Worm (Caenorhabditis elegans): ENCODE results near the gene stg-2.

Gene stg-2

ce11 chrX:8643817-8644216 lies at the start of gene stg-2:
Gene stg-2, minus strand, starts transcription at chrX:8643917.
- no peak for TF ChIP-seq aly-1 (tag; optimal IDR thresholded peaks at IDR 0.05)
- no peak for TF ChIP-seq hmg-4 (GFP tag; optimal IDR thresholded peaks at IDR 0.05)
- no peak for TF ChIP-seq hnd-1 (tag; optimal IDR thresholded peaks at IDR 0.05)
- no peak for TF ChIP-seq sea-1 (GFP tag; conservative IDR thresholded peaks at IDR 0.05)
- no peak for TF ChIP-seq F13C5.2 (tag; optimal IDR thresholded peaks at IDR 0.05)
- no peak for TF ChIP-seq ama-1 (optimal IDR thresholded peaks at IDR 0.05)
- no peak for TF ChIP-seq ceh-36 (tag; optimal IDR thresholded peaks at IDR 0.05)
- no peak for TF ChIP-seq tbx-11 (GFP tag; IDR thresholded peaks at IDR 0.05)
- TF ChIP-seq ets-7 (tag; optimal IDR thresholded peaks at IDR 0.05), result no peak
- no peak for TF ChIP-seq tbx-37 (GFP tag; conservative IDR thresholded peaks at IDR 0.05)
- no peak for TF ChIP-seq ceh-13 (GFP tag; optimal IDR thresholded peaks at IDR 0.05)
- no peak for TF ChIP-seq scrt-1 (GFP tag; IDR thresholded peaks at IDR 0.05)
- no peak for TF ChIP-seq B0310.2 (tag; optimal IDR thresholded peaks at IDR 0.05)
- no peak for TF ChIP-seq hmbx-1 (tag; optimal IDR thresholded peaks at IDR 0.05)
- TF ChIP-seq tra-4 (tag; optimal IDR thresholded peaks at IDR 0.05), result no peak
- TF ChIP-seq flt-1 (GFP tag; IDR thresholded peaks at IDR 0.05), result no peak
- TF ChIP-seq pes-1 (GFP tag; IDR thresholded peaks at IDR 0.05), result no peak

ce11 chrX:8681600-8681999 lies 37.9 kb upstream of the stg-2 start, which contains the start of gene K09E2.1:
Gene K09E2.1, plus strand, starts transcription at chrX:8681900.
- TF ChIP-seq flt-1 (GFP tag; IDR thresholded peaks at IDR 0.05) (no peak), tra-4 (tag; optimal IDR thresholded peaks at IDR 0.05) (no peak), aly-1 (tag; optimal IDR thresholded peaks at IDR 0.05) (no peak), sea-1 (GFP tag; conservative IDR thresholded peaks at IDR 0.05) (no peak), F13C5.2 (tag; optimal IDR thresholded peaks at IDR 0.05) (no peak), tbx-37 (GFP tag; conservative IDR thresholded peaks at IDR 0.05) (no peak), hnd-1 (tag; optimal IDR thresholded peaks at IDR 0.05) (no peak)

- TF ChIP-seq tbx-11 (GFP tag; IDR thresholded peaks at IDR 0.05) (no peak), ceh-13 (GFP tag; optimal IDR thresholded peaks at IDR 0.05) (no peak)
These were observed 34.2 kb upstream of the stg-2 start for ce11 chrX:8677873-8678272.

- TF ChIP-seq tbx-11 (GFP tag; IDR thresholded peaks at IDR 0.05) (no peak), sea-1 (GFP tag; conservative IDR thresholded peaks at IDR 0.05) (no peak), ama-1 (optimal IDR thresholded peaks at IDR 0.05) (no peak), tbx-37 (GFP tag; conservative IDR thresholded peaks at IDR 0.05) (no peak), B0310.2 (tag; optimal IDR thresholded peaks at IDR 0.05) (no peak)
These were observed 33.6 kb upstream of the stg-2 start for ce11 chrX:8677320-8677719.

ce11 chrX:8676088-8676779 lies 32.5 kb upstream of the stg-2 start:
- TF ChIP-seq tbx-11 (GFP tag; IDR thresholded peaks at IDR 0.05), result no peak
- TF ChIP-seq aly-1 (tag; optimal IDR thresholded peaks at IDR 0.05), result no peak
- no peak for TF ChIP-seq B0310.2 (tag; optimal IDR thresholded peaks at IDR 0.05)
- no peak for TF ChIP-seq flt-1 (GFP tag; IDR thresholded peaks at IDR 0.05)
- TF ChIP-seq F13C5.2 (tag; optimal IDR thresholded peaks at IDR 0.05), result no peak
- no peak for TF ChIP-seq pes-1 (GFP tag; IDR thresholded peaks at IDR 0.05)
- TF ChIP-seq tbx-37 (GFP tag; conservative IDR thresholded peaks at IDR 0.05), result no peak
- TF ChIP-seq hmbx-1 (tag; optimal IDR thresholded peaks at IDR 0.05), result no peak
- no peak for TF ChIP-seq ama-1 (optimal IDR thresholded peaks at IDR 0.05)
- TF ChIP-seq ceh-36 (tag; optimal IDR thresholded peaks at IDR 0.05), result no peak
- no peak for TF ChIP-seq sea-1 (GFP tag; conservative IDR thresholded peaks at IDR 0.05)
- no peak for TF ChIP-seq tra-4 (tag; optimal IDR thresholded peaks at IDR 0.05)

- TF ChIP-seq hnd-1 (tag; optimal IDR thresholded peaks at IDR 0.05) (no peak), F13C5.2 (tag; optimal IDR thresholded peaks at IDR 0.05) (no peak), tra-4 (tag; optimal IDR thresholded peaks at IDR 0.05) (no peak), ceh-36 (tag; optimal IDR thresholded peaks at IDR 0.05) (no peak), hmbx-1 (tag; optimal IDR thresholded peaks at IDR 0.05) (no peak), ceh-13 (GFP tag; optimal IDR thresholded peaks at IDR 0.05) (no peak), pes-1 (GFP tag; IDR thresholded peaks at IDR 0.05) (no peak), sea-1 (GFP tag; conservative IDR thresholded peaks at IDR 0.05) (no peak), hmg-4 (GFP tag; optimal IDR thresholded peaks at IDR 0.05) (no peak), tbx-11 (GFP tag; IDR thresholded peaks at IDR 0.05) (no peak), ama-1 (optimal IDR thresholded peaks at IDR 0.05) (no peak), scrt-1 (GFP tag; IDR thresholded peaks at IDR 0.05) (no peak), tbx-37 (GFP tag; conservative IDR thresholded peaks at IDR 0.05) (no peak), ets-7 (tag; optimal IDR thresholded peaks at IDR 0.05) (no peak), B0310.2 (tag; optimal IDR thresholded peaks at IDR 0.05) (no peak), flt-1 (GFP tag; IDR thresholded peaks at IDR 0.05) (no peak), aly-1 (tag; optimal IDR thresholded peaks at IDR 0.05) (no peak)
These were observed 31.4 kb upstream of the stg-2 start for ce11 chrX:8675151-8675550.

ce11 chrX:8674514-8674913 lies 30.8 kb upstream of the stg-2 start:
- TF ChIP-seq ama-1 (optimal IDR thresholded peaks at IDR 0.05) (no peak), tbx-37 (GFP tag; conservative IDR thresholded peaks at IDR 0.05) (no peak), scrt-1 (GFP tag; IDR thresholded peaks at IDR 0.05) (no peak), B0310.2 (tag; optimal IDR thresholded peaks at IDR 0.05) (no peak), hnd-1 (tag; optimal IDR thresholded peaks at IDR 0.05) (no peak), tra-4 (tag; optimal IDR thresholded peaks at IDR 0.05) (no peak), hmbx-1 (tag; optimal IDR thresholded peaks at IDR 0.05) (no peak), tbx-11 (GFP tag; IDR thresholded peaks at IDR 0.05) (no peak), ceh-13 (GFP tag; optimal IDR thresholded peaks at IDR 0.05) (no peak), F13C5.2 (tag; optimal IDR thresholded peaks at IDR 0.05) (no peak), ceh-36 (tag; optimal IDR thresholded peaks at IDR 0.05) (no peak), sea-1 (GFP tag; conservative IDR thresholded peaks at IDR 0.05) (no peak), flt-1 (GFP tag; IDR thresholded peaks at IDR 0.05) (no peak), hmg-4 (GFP tag; optimal IDR thresholded peaks at IDR 0.05) (no peak), pes-1 (GFP tag; IDR thresholded peaks at IDR 0.05) (no peak), ets-7 (tag; optimal IDR thresholded peaks at IDR 0.05) (no peak)

Measured in whole organism, early embryonic.